Worm (Caenorhabditis elegans) whole organism, L3 larva: Measurements from ENCODE around the gene C16C8.18.

Experiments used
- ceh-28 ChIP-seq: fragments of 150-350 bp; optimal IDR thresholded peaks from 2 replicates; lab custom pipeline; 2014; ENCODE audit warnings: missing biosample characterization, missing genetic modification reagents, missing genetic modification characterization
- daf-12 ChIP-seq: fragments of 150-350 bp; optimal IDR thresholded peaks from 2 replicates; lab custom pipeline; 2014; ENCODE audit warnings: missing biosample characterization, missing genetic modification reagents, missing genetic modification characterization
- elt-2 ChIP-seq: sonication (generic microtip); optimal IDR thresholded peaks from 2 replicates; lab custom pipeline; 2016; ENCODE audit warnings: missing genetic modification reagents, mild to moderate bottlenecking, missing genetic modification characterization, missing compliant biosample characterization
- elt-3 ChIP-seq, 3 experiments: fragments of 150-350 bp in 1 of 3; sonication (generic microtip) in 2 of 3; optimal IDR thresholded peaks; 2 replicates in 2 of 3; 4 replicates in 1 of 3; lab custom pipeline; 2014 to 2017; ENCODE audit warnings: missing biosample characterization in 3 of 3, missing genetic modification characterization in 3 of 3
- fos-1 ChIP-seq: fragments of 150-350 bp; optimal IDR thresholded peaks from 2 replicates; lab custom pipeline; 2014; ENCODE audit warnings: missing biosample characterization, missing genetic modification characterization
- lin-39 ChIP-seq: fragments of 150-350 bp; optimal IDR thresholded peaks from 2 replicates; lab custom pipeline; 2018; ENCODE audit warnings: missing biosample characterization, missing genetic modification reagents, missing genetic modification characterization
- nfya-1 ChIP-seq: sonication (generic microtip); optimal IDR thresholded peaks from 2 replicates; lab custom pipeline; 2017; ENCODE audit warnings: missing genetic modification characterization, mild to moderate bottlenecking, missing compliant biosample characterization, antibody characterized with exemption, moderate library complexity; ENCODE audit not compliant: insufficient read depth
- nhr-11 ChIP-seq: fragments of 150-350 bp; optimal IDR thresholded peaks from 2 replicates; lab custom pipeline; 2014; ENCODE audit warnings: missing biosample characterization, missing genetic modification characterization
- nhr-237 ChIP-seq: fragments of 150-350 bp; optimal IDR thresholded peaks from 2 replicates; lab custom pipeline; 2014; ENCODE audit warnings: missing biosample characterization, missing genetic modification characterization
- skn-1 ChIP-seq: fragments of 150-350 bp; optimal IDR thresholded peaks from 2 replicates; lab custom pipeline; 2014; ENCODE audit warnings: missing biosample characterization, missing genetic modification characterization

DNA sequence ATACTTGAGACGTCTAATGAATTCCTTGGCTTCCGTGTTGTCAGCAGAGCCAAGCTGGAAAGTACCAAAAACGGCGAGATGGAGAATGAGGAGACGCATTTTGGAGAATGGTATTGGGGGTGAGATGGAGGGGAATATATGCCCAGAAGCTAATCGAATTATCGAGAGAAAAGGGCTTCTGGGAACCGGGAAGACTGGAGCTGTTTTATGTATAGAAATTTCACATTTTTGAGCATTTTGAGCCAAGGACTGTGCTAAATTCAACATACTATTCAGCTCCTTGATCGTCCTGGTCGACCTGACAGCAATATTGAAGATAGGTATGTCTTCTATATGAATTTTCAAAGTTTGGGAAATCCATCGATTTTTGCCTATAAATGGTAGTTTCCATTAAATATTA, 30.5 kb downstream of the C16C8.18 start, which contains the start of gene C16C8.7:
- TF ChIP-seq nhr-237 (tag; lab: Kevin White, UChicago) (no peak), lin-39 (tag; lab: Kevin White, UChicago) (no peak), skn-1 (tag; lab: Kevin White, UChicago) (no peak), elt-3 (tag; optimal IDR thresholded peaks at IDR 0.05; lab: Kevin White, UChicago) (no peak), daf-12 (tag; lab: Kevin White, UChicago) (no peak), ceh-28 (tag; lab: Kevin White, UChicago) (no peak), nfya-1 (no peak), elt-2 (tag; lab: Kevin White, UChicago) (no peak), fos-1 (tag; lab: Kevin White, UChicago) (no peak), nhr-11 (no peak)
